Worm (Caenorhabditis elegans) whole organism, dauer: ENCODE data around the gene glb-22.

ENCODE experiments used
- unc-62 ChIP-seq: sonication (generic microtip); optimal IDR thresholded peaks from 2 replicates; lab custom pipeline; 2017; ENCODE audit warnings: missing biosample characterization, missing genetic modification reagents, missing genetic modification characterization

Gene glb-22

DNA sequence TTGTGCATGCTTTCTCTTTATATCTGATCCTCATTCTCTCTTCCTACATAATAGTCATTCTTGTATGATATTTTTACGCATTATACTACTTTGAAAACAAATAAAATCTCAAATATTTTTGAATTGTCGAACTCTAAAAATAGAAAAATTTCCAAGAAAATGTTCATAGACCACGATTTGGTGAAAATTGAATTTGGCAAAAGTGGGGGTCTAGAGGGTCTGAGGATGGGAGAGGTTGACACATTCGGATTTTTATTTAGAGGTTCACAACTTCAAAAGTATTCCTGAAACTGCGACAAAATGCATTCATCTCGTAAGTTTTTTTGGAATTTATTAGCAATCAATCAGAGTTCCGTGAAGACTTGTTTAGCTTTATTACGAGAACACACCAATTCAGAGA is at the start of gene glb-22:
TSS of gene glb-22 (plus strand) at position 301 of the 400 bp plus-strand sequence.
- no peak for TF ChIP-seq unc-62

DNA sequence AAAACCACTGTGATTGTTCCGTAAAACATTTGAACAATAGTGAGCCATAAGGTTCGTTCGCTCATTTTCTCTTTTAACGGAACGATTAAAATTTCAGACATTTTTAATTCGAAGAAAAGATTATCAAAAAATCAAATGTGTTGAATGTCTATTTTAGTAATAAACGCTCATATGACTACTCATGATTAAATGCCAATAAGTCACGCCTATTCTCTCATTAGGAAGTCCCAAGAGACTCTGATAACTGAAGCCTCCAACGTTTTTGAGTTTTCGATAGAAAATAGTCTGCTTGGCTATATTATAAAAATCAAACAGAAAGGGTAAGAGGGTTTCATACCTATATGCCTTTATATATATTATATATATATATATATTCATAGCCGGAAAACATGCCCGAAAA is 43.9 kb upstream of the glb-22 start, which contains the start of gene srg-47:
TSS of gene srg-47 (minus strand) at position 101 of the 400 bp plus-strand sequence.
- no peak for TF ChIP-seq unc-62

DNA sequence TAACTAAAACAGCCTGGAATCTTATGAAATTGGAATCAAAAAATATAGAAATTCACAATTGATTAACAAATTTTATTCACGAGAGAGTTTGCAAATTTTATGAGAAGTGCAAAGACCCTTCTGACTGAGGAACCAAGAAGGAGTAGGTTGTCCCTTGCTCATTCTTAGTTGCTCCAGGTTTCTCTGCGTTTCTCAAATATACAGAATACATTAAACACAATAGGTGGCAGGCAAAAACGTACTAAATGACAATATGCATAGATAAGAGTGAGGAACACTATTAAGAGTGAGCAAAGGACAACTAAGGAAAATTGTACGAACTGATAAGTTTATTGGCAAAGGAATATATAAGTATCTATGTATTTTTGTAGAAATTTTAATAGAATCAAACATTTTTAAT is 41.3 kb upstream of the glb-22 start, which contains the start of gene C53A5.9:
TSS of gene C53A5.9 (minus strand) at position 101 of the 400 bp plus-strand sequence.
- TF ChIP-seq unc-62 = no peak

DNA sequence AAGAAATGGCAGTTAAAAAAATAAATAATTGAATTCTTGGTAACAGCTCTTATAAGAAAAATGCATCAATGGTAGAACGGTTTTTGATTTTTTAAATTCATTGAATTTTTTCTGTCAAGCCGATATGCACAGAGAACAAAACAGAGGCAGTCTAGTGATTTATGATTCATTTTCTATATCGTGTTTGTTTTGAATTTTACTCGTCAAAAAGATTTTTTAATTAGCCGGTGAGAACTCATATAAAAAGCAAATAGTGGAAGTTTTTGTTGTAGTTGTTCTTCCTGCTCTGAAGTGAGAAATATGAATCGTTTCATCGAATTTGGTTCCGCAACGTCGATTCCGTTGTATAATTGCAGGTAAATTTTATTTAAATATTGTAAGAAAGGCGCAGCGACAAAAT is 40.8 kb upstream of the glb-22 start, which contains the start of gene srt-32:
TSS of gene srt-32 (plus strand) at position 301 of the 400 bp plus-strand sequence.
- no peak for TF ChIP-seq unc-62

DNA sequence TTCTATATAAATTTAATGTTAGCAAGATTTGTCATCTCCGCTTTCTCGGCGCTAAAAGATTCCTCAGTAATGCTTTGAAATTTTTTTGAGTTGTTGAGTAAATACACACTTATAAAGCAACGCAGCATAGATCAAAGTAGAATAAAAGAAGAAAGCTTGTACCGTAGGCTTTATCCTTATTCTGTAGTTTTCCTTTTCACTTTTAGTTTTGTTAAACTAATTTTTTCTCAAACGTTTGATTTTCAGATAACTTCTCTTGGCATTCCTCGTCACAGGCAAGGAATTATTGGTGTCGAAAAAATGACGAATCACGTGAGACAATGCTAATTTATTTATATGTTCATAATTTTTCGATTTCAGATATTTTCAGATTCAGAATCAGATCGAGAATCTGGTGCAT is 37.5 kb upstream of the glb-22 start, which contains the start of gene C53A5.11:
TSS of gene C53A5.11 (plus strand) at position 301 of the 400 bp plus-strand sequence.
- no peak for TF ChIP-seq unc-62

DNA sequence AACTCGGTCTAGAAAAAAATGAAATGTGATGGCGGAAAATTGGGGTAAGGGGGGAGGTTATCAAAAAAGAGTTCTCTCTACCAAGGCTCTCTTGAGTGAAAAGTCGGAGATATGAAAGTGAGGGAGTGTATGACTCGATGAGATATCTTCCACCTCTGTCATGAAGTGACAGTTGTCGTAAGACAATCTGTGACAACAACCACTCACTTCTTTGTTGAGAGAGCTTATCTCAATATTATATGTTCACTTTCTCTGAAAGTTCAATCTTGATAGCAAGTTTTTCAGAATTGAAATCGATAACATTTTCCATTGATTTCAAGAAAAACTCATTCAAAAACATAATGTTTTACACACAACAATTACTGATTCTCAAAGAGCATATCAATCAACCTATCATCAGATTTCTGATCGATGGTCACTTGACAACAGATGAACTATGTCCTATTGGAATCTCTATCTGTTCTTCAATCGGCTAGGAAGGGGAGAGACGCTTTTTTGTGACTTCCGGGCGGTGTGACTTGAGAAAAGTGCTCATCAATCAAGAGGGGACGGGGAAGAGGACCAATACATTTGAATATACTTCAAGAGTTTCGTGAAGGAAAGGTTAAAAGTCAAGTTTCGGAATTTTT is 23.2 kb upstream of the glb-22 start:
- TF ChIP-seq unc-62 = no peak

DNA sequence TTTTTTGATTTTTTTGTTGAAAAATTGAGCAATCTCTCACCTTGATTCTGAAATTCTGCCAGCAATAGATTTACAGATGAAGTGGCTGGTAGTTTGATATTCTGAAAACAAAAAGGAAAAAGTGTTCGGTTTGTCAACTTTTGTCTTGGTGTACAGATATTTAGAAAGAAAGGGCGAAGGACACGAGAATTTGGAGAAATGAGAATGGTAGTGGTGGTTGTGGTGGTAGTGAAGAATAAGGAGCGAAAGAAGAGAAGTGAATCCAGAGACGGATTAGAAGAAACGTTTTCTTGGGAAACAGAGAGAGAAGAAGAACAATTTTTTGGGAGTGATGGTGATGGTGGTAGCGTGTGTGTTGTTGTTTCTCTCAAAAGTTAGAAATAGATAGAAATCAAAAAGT is 20.5 kb upstream of the glb-22 start, which contains the start of gene gar-3:
TSS of gene gar-3 (minus strand) at position 101 of the 400 bp plus-strand sequence.
- TF ChIP-seq unc-62 = no peak

DNA sequence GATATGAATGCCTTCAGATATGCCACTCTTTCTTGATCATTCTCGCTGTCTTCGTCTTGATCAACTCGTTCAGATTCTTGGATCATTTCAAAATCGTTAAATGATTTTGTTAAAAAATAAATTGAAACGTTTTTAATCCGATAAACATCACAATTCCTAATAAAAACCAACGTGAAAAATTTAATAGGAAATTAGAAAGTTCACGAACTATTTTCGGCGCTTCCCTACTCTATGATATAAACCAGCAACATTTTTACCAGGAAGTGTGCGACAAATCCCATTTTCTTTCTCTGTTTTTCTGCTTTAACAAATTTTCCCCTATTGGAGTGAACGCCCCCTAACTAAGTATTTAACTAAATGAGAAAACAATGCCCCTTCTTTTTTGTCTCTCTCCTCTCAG is 14.7 kb upstream of the glb-22 start, which contains the start of gene Y40H4A.2:
TSS of gene Y40H4A.2 (minus strand) at position 101 of the 400 bp plus-strand sequence.
- TF ChIP-seq unc-62 = no peak

DNA sequence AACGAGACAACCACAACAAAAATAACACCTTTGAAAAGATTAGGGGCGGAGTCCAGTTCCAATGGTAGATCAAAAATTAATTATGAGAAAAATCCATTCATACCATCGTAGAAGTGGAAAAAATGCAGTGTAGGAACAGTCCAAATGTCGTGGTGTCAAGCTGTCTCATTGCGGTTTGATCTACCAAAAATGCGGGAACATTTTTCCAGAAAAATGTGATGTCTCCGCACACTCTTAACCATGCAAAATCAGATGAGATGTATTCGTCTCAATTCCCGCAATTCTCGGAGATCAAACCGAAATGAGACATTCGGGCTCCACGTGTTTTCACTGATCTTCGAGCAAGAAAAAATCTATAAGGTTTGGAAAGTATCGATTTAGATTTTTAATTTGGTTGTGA is 6.0 kb upstream of the glb-22 start:
- TF ChIP-seq unc-62 = no peak

DNA sequence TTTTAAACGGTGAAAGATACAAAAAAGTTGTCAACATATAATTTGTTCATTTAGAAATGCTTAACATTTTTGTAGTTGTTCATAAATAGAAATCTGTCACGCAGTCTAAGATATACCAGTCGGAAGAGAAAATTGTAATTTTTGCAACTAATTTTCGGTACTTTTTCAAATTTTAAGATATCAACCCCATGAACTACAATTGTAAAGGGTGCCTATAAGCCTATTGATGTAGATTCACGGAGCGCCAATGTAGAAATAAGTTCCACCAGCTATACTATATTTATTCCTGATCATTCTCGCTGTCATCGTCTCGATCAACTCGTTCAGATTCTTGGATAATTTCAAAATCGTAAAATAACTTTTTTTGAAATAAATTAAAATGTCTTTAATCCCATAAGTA is 5.1 kb upstream of the glb-22 start:
- TF ChIP-seq unc-62 = no peak

DNA sequence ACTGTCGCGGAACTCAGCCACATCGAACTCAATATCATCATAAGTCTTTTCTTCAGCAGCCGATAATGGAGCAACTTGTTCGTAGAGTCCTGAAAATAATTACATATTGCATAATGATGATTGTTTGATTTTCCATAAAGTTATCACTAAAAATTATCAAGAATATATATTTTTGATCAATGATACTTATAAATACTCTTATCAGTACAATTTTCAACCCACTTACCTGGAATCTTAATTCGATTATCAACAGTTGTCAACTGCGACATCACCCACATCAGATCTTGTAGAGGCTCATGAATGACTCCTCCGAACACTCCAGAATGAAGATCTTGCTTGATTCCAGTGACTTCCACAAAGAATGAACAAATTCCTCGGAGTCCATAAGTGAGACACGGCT is 4.1 kb upstream of the glb-22 start:
- no peak for TF ChIP-seq unc-62

DNA sequence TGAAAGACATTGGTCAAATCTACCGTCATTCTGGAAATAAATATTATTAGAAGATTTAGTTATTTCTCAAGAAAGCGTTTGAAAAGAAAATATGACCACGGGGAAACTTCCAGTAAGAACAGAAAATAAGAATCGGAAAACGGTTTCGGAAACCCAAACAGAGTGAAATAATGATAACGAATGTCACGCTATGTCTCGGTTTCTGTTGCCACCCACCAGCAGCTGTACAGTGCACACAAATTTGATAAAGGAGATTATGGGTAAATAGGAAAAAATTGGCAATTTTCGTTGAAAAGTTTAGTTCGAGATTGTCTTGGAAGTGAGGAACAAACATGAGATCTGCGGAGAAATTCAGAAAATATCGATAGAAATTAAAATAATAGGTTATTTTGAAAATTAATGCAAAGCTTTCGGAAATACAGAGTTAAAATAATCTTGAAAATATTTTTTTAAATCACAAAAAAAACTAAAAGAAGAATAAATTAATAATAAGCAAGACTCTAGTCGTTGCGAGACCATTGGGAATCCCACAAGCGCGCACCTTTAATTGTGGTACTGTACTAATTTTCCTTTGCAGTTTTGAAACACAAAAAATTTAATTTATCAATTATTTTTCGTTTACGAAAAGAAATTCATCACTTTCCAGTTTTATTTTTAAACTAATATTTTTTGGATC is 2.9 kb upstream of the glb-22 start, which contains the start of gene pes-9:
TSS of gene pes-9 (minus strand) at position 30 of the 676 bp plus-strand sequence.
- TF ChIP-seq unc-62 = no peak

DNA sequence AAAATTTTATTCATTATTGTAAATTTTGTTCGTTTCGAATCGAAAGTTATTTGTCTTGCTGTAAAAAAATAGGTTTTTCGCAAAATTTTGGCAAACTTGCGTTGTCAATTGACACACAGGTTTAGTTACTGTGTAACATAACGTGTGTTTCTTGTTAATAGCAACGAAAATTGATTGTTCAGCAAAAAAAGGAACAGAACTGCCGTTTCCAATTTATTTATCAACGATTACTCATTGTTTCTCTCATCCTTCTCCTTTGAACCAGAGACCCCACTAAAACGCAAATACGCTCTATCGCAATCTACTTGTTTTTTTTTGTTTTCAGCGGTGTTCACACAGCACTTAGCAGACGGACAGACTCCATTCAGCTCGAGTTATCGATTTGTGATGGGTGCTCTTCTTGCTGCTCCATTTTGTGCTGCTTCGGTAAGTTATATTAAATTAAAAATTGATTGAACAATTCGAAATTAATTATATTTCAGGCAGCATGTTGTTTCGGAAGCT is 2.3 kb upstream of the glb-22 start, which contains the start of gene R11H6.2:
TSS of gene R11H6.2 (plus strand) at position 326 of the 504 bp plus-strand sequence.
- no peak for TF ChIP-seq unc-62

DNA sequence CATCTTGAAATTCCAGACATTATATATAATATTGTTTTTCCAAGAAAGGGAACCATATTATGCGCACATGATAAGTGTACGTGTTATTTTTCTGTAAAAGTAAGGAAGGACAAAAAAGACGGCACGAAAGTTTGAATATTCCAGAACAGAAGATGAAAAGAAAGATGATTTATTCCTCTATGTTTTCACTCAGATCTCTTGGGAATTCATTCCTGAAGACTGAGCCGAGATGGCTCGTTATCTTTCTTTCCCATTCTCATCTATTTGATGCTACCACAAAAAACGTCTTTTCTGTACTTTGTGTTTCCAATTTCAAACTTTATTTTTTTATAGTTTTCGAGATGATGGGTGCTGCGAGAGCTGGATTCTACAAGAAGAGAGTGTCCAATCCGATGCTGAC is 3.7 kb downstream of the glb-22 start:
- TF ChIP-seq unc-62 = no peak

DNA sequence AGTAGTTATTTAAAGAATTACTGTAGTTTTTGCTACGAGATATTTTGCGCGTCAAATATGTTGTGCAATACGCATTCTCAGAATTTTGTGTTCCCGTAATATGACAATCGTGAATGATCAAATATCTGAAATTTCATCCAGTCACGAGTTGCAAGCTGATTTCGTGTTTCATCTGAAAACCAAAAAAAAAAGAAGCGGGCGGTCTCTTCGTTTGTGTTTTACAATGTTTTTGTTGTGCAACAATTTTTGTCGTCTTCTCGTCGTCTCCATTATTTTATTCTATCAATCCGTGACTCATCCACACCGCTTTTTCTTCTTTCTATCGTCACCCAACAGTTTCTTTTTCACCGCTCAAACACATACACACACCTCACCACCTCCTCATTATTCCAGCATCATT is 9.6 kb downstream of the glb-22 start, which contains the start of gene R11H6.4:
TSS of gene R11H6.4 (plus strand) at position 301 of the 400 bp plus-strand sequence.
- no peak for TF ChIP-seq unc-62

DNA sequence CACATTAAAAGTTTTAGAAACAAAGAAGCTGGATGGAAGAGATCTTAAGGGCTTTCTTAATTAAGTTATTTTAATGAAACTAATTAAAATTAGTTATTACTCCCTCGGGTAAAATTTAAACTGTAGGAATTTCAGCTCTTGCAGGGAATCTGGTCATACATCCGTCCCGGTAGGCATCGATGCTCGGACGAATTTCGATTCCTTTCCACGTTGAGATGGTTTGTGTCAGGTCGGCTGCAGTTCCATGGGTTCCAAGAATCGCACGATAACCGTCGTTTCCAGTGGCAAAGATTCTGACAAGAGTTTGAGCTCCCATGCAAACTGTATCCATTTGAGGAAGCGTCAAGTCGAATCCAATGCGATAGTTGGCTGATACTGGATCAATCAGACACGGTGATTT is 10.7 kb downstream of the glb-22 start:
- TF ChIP-seq unc-62 = no peak

DNA sequence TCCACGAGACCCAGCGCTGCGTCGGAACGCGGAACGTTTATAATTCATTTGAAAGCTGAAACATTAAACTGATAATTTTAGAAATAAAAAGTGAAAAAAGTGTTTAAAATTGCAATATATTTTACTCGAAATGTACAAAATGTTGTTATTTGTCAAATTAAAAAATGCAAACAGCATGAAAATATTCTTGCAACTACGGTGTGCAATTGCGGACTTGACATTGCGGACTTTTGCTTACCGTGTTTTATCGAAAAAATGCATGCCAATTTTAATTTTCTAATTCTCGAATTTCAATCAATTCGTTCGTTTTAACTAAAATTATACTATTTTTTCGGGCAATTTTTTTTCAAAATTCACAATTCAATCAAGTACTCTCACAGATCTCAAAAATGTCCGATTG is 12.1 kb downstream of the glb-22 start, which contains the start of the genes R11H6.5 and ccnk-1:
TSS of gene R11H6.5 (minus strand) at position 55 of the 400 bp plus-strand sequence.
TSS of gene ccnk-1 (plus strand) at position 381 of the 400 bp plus-strand sequence.
- TF ChIP-seq unc-62 = no peak
